Worm (Caenorhabditis elegans): ENCODE measurements around the gene ifet-1.
A peak's percentile ranks its signal among the peaks of the same experiment; 100 is the strongest.

ifet-1 gene

ce11 chrIII:4474908-4475307 lies at the start of gene ifet-1:
Gene ifet-1, minus strand, starts transcription at chrIII:4475150.
- peak; percentile 12 for TF ChIP-seq ama-1 (optimal IDR thresholded peaks at IDR 0.05)
- no peak for TF ChIP-seq aly-2 (tag; optimal IDR thresholded peaks at IDR 0.05)

- TF ChIP-seq lin-15B (tag; optimal IDR thresholded peaks at IDR 0.05) (no peak), R02D3.7 (tag; optimal IDR thresholded peaks at IDR 0.05) (no peak), elt-2 (tag; optimal IDR thresholded peaks at IDR 0.05) (no peak), ztf-11 (tag; optimal IDR thresholded peaks at IDR 0.05) (no peak), ceh-82 (tag; optimal IDR thresholded peaks at IDR 0.05) (no peak), ztf-4 (tag; optimal IDR thresholded peaks at IDR 0.05) (no peak)
Observed at ce11 chrIII:4524071-4524470, 49.1 kb upstream of the ifet-1 start.

ce11 chrIII:4523411-4523810 lies 48.5 kb upstream of the ifet-1 start:
- TF ChIP-seq ztf-4 (tag; optimal IDR thresholded peaks at IDR 0.05) (no peak), nhr-28 (tag; optimal IDR thresholded peaks at IDR 0.05) (no peak), eor-1 (tag; optimal IDR thresholded peaks at IDR 0.05) (no peak), nhr-12 (tag; optimal IDR thresholded peaks at IDR 0.05) (no peak), ztf-11 (tag; optimal IDR thresholded peaks at IDR 0.05) (no peak), skn-1 (tag; optimal IDR thresholded peaks at IDR 0.05) (no peak), nhr-11 (tag; optimal IDR thresholded peaks at IDR 0.05) (no peak), elt-2 (tag; optimal IDR thresholded peaks at IDR 0.05) (no peak), R02D3.7 (tag; optimal IDR thresholded peaks at IDR 0.05) (no peak)

- TF ChIP-seq fos-1 (tag; optimal IDR thresholded peaks at IDR 0.05) (no peak), nhr-76 (tag; optimal IDR thresholded peaks at IDR 0.05) (no peak), fkh-2 (tag; optimal IDR thresholded peaks at IDR 0.05) (no peak), ceh-82 (tag; optimal IDR thresholded peaks at IDR 0.05) (no peak), pha-4 (tag; optimal IDR thresholded peaks at IDR 0.05) (no peak), ama-1 (optimal IDR thresholded peaks at IDR 0.05) (no peak), hmg-11 (tag; optimal IDR thresholded peaks at IDR 0.05) (no peak), elt-1 (tag; optimal IDR thresholded peaks at IDR 0.05) (no peak)
Observed at ce11 chrIII:4520057-4520456, 45.1 kb upstream of the ifet-1 start, which contains the start of gene cdh-4. Gene cdh-4, plus strand, starts transcription at chrIII:4520357.

- TF ChIP-seq skn-1 (tag; optimal IDR thresholded peaks at IDR 0.05) (no peak), nhr-237 (tag; optimal IDR thresholded peaks at IDR 0.05) (no peak), nhr-11 (tag; optimal IDR thresholded peaks at IDR 0.05) (no peak), ceh-9 (tag; optimal IDR thresholded peaks at IDR 0.05) (no peak), mdl-1 (tag; optimal IDR thresholded peaks at IDR 0.05) (no peak), elt-1 (tag; optimal IDR thresholded peaks at IDR 0.05) (no peak), elt-2 (tag; optimal IDR thresholded peaks at IDR 0.05) (no peak), ZK546.5 (tag; optimal IDR thresholded peaks at IDR 0.05) (no peak), nfya-1 (tag; optimal IDR thresholded peaks at IDR 0.05; ENCODE audit: insufficient read depth) (no peak), unc-39 (tag; optimal IDR thresholded peaks at IDR 0.05) (no peak), egl-5 (tag; optimal IDR thresholded peaks at IDR 0.05) (no peak), nhr-67 (tag; optimal IDR thresholded peaks at IDR 0.05) (no peak), ceh-28 (tag; optimal IDR thresholded peaks at IDR 0.05) (no peak), lin-39 (tag; optimal IDR thresholded peaks at IDR 0.05) (no peak), nhr-25 (tag; optimal IDR thresholded peaks at IDR 0.05) (no peak), fos-1 (tag; optimal IDR thresholded peaks at IDR 0.05) (no peak), ztf-4 (tag; optimal IDR thresholded peaks at IDR 0.05) (no peak), nhr-76 (tag; optimal IDR thresholded peaks at IDR 0.05) (no peak), aly-2 (tag; optimal IDR thresholded peaks at IDR 0.05) (no peak), pha-4 (tag; optimal IDR thresholded peaks at IDR 0.05) (no peak)
Observed at ce11 chrIII:4519410-4519809, 44.5 kb upstream of the ifet-1 start.

- TF ChIP-seq mml-1 (tag; optimal IDR thresholded peaks at IDR 0.05) (no peak), ceh-28 (tag; optimal IDR thresholded peaks at IDR 0.05) (no peak), R02D3.7 (tag; optimal IDR thresholded peaks at IDR 0.05) (no peak), nhr-28 (tag; optimal IDR thresholded peaks at IDR 0.05) (no peak), daf-12 (tag; optimal IDR thresholded peaks at IDR 0.05) (no peak), jun-1 (tag; optimal IDR thresholded peaks at IDR 0.05) (no peak), ceh-16 (tag; optimal IDR thresholded peaks at IDR 0.05) (no peak), nhr-67 (tag; optimal IDR thresholded peaks at IDR 0.05) (no peak), nfya-1 (tag; optimal IDR thresholded peaks at IDR 0.05; ENCODE audit: insufficient read depth) (no peak), ceh-82 (tag; optimal IDR thresholded peaks at IDR 0.05) (no peak), egl-5 (tag; optimal IDR thresholded peaks at IDR 0.05) (no peak), elt-2 (tag; optimal IDR thresholded peaks at IDR 0.05) (no peak), pha-4 (tag; optimal IDR thresholded peaks at IDR 0.05) (no peak)
Observed at ce11 chrIII:4517781-4518180, 42.8 kb upstream of the ifet-1 start.
